Worm (Caenorhabditis elegans): Measurements from ENCODE around the gene txt-14.

DNA sequence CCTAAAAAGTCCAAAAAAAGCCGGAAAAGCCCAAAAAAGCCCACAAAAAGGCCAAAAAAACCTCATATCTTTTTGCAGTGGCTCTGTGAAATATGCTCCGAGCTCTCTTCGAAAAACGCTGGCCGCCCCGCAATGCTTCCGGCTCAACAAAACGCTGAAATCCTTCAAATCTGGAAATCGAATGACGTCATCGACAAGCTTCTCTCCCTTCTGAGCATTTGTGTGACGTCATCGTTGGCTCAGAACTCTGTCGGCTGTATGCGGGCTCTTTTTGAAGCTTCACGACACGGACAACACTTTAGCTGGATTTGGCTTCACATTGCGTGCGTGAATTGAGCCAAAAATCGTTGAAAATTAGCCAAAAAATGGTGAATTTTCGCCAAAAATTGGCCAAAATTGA lies 46.4 kb upstream of the txt-14 start:
- TF ChIP-seq mep-1 (tag; optimal IDR thresholded peaks at IDR 0.05) (no peak), nhr-12 (tag; optimal IDR thresholded peaks at IDR 0.05) (no peak), ces-1 (GFP tag; optimal IDR thresholded peaks at IDR 0.05) (no peak), nhr-237 (tag; optimal IDR thresholded peaks at IDR 0.05) (no peak), pha-4 (tag; optimal IDR thresholded peaks at IDR 0.05) (no peak), elt-1 (tag; optimal IDR thresholded peaks at IDR 0.05; ENCODE audit: borderline replicate concordance, insufficient read depth) (no peak), nhr-76 (tag; optimal IDR thresholded peaks at IDR 0.05) (no peak), ztf-11 (tag; optimal IDR thresholded peaks at IDR 0.05) (no peak), tbx-8 (GFP tag; optimal IDR thresholded peaks at IDR 0.05) (no peak), nhr-28 (tag; optimal IDR thresholded peaks at IDR 0.05) (no peak), lsy-2 (tag; optimal IDR thresholded peaks at IDR 0.05) (no peak), mab-5 (tag; optimal IDR thresholded peaks at IDR 0.05) (no peak)
